Fruit fly (Drosophila melanogaster) whole organism, wandering third instar larva: ENCODE measurements around the gene CG12099.
A peak's percentile ranks its signal among the peaks of the same experiment; 100 is the strongest.

Source experiments
- Abd-B ChIP-seq: fragments of >200 bp; optimal IDR thresholded peaks from 2 replicates; lab custom pipeline; 2017; ENCODE audit warnings: missing biosample characterization, missing genetic modification characterization
- CG32264 ChIP-seq: fragments of 200-800 bp; sonication (Bioruptor generic); optimal IDR thresholded peaks from 2 replicates; lab custom pipeline; 2016; ENCODE audit warnings: missing biosample characterization, missing genetic modification characterization
- CG9705 ChIP-seq: fragments of 200-800 bp; sonication (Bioruptor generic); optimal IDR thresholded peaks from 2 replicates; lab custom pipeline; 2018; ENCODE audit warnings: missing biosample characterization, mild to moderate bottlenecking, missing genetic modification characterization
- Dfd ChIP-seq: fragments of >200 bp; optimal IDR thresholded peaks from 2 replicates; lab custom pipeline; 2017; ENCODE audit warnings: missing biosample characterization, missing genetic modification characterization
- Dif ChIP-seq: fragments of 200-275, 200-300 bp; sonication (Bioruptor generic); optimal IDR thresholded peaks from 2 replicates; lab custom pipeline; 2018; ENCODE audit warnings: missing biosample characterization, missing genetic modification characterization; ENCODE audit not compliant: partially characterized antibody
- GATAd ChIP-seq: sonication (Bioruptor generic); optimal IDR thresholded peaks from 2 replicates; lab custom pipeline; 2016; ENCODE audit warnings: missing biosample characterization, missing genetic modification characterization
- HLH106 ChIP-seq: fragments of 200-800 bp; optimal IDR thresholded peaks from 3 replicates; lab custom pipeline; 2019; ENCODE audit warnings: missing biosample characterization, mild to moderate bottlenecking, missing genetic modification characterization, moderate library complexity
- Hnf4 ChIP-seq: fragments of 200-800 bp; sonication (Bioruptor generic); optimal IDR thresholded peaks from 2 replicates; lab custom pipeline; 2016; ENCODE audit warnings: missing biosample characterization, mild to moderate bottlenecking, missing genetic modification characterization
- Hr78 ChIP-seq: fragments of >200 bp; optimal IDR thresholded peaks from 2 replicates; lab custom pipeline; 2017; ENCODE audit warnings: missing biosample characterization, missing genetic modification characterization
- Hr83 ChIP-seq: fragments of 200-300 bp; sonication (Bioruptor generic); optimal IDR thresholded peaks from 2 replicates; lab custom pipeline; 2016; ENCODE audit warnings: missing biosample characterization, mild to moderate bottlenecking, missing genetic modification characterization, moderate library complexity; ENCODE audit not compliant: poor library complexity, severe bottlenecking
- Jra ChIP-seq: sonication (Bioruptor generic); optimal IDR thresholded peaks from 2 replicates; lab custom pipeline; 2016; ENCODE audit warnings: missing biosample characterization, missing genetic modification characterization
- Mio ChIP-seq: sonication (Bioruptor generic); optimal IDR thresholded peaks from 2 replicates; lab custom pipeline; 2016; ENCODE audit warnings: missing biosample characterization, missing genetic modification characterization
- Myc ChIP-seq: fragments of >200 bp; optimal IDR thresholded peaks from 2 replicates; lab custom pipeline; 2017
- N ChIP-seq: fragments of >200 bp; optimal IDR thresholded peaks from 2 replicates; lab custom pipeline; 2018; ENCODE audit warnings: missing biosample characterization, missing external identifiers, missing genetic modification characterization
- OdsH ChIP-seq: fragments of 200-800 bp; sonication (Bioruptor generic); optimal IDR thresholded peaks from 2 replicates; lab custom pipeline; 2016; ENCODE audit warnings: missing biosample characterization, mild to moderate bottlenecking, missing genetic modification characterization
- Rel ChIP-seq, 2 experiments: fragments of 200-800 bp; sonication (Bioruptor generic) in 1 of 2; optimal IDR thresholded peaks; 2 replicates in 1 of 2; 3 replicates in 1 of 2; lab custom pipeline; 2016 to 2019; ENCODE audit warnings: mild to moderate bottlenecking in 2 of 2, missing biosample characterization in 2 of 2, missing genetic modification characterization in 2 of 2, moderate library complexity in 1 of 2
- Sp1 ChIP-seq: fragments of 200-800 bp; sonication (Bioruptor generic); optimal IDR thresholded peaks from 3 replicates; lab custom pipeline; 2019; ENCODE audit warnings: missing biosample characterization, mild to moderate bottlenecking, missing genetic modification characterization, moderate library complexity
- Vsx2 ChIP-seq: fragments of 200-300, 225-300 bp; sonication (Bioruptor generic); optimal IDR thresholded peaks from 2 replicates; lab custom pipeline; 2018; ENCODE audit warnings: missing biosample characterization, missing genetic modification characterization; ENCODE audit not compliant: partially characterized antibody
- br ChIP-seq: fragments of 200-800 bp; sonication (Bioruptor generic); optimal IDR thresholded peaks from 2 replicates; lab custom pipeline; 2016; ENCODE audit warnings: missing biosample characterization, missing genetic modification characterization
- brk ChIP-seq: fragments of 200-800 bp; sonication (Bioruptor generic); optimal IDR thresholded peaks from 2 replicates; lab custom pipeline; 2016; ENCODE audit warnings: missing biosample characterization, mild to moderate bottlenecking, missing genetic modification characterization
- dl ChIP-seq, 2 experiments: fragments of 175-275, 200-275 bp in 1 of 2; fragments of 200-275 bp in 1 of 2; sonication (Bioruptor generic); optimal IDR thresholded peaks; lab custom pipeline; 2018; ENCODE audit warnings: mild to moderate bottlenecking in 2 of 2, missing biosample characterization in 2 of 2, missing genetic modification characterization in 2 of 2, moderate library complexity in 2 of 2; ENCODE audit not compliant: partially characterized antibody in 2 of 2, insufficient read depth in 1 of 2
- dmrt93B ChIP-seq: fragments of 200-800 bp; sonication (Bioruptor generic); optimal IDR thresholded peaks from 2 replicates; lab custom pipeline; 2018; ENCODE audit warnings: missing biosample characterization, mild to moderate bottlenecking, missing genetic modification characterization
- dsf ChIP-seq: sonication (Bioruptor generic); optimal IDR thresholded peaks from 2 replicates; lab custom pipeline; 2016; ENCODE audit warnings: missing biosample characterization, missing genetic modification characterization, borderline replicate concordance
- ey ChIP-seq: fragments of 200-800 bp; sonication (Bioruptor generic); optimal IDR thresholded peaks from 2 replicates; lab custom pipeline; 2016; ENCODE audit warnings: missing biosample characterization, missing genetic modification characterization
- foxo ChIP-seq, 2 experiments: fragments of 200-800 bp; sonication (Bioruptor generic); optimal IDR thresholded peaks; 2 replicates in 1 of 2; 3 replicates in 1 of 2; lab custom pipeline; 2016 to 2017; ENCODE audit warnings: missing biosample characterization in 2 of 2, missing genetic modification characterization in 2 of 2
- fru ChIP-seq: fragments of 200-800 bp; sonication (Bioruptor generic); optimal IDR thresholded peaks from 3 replicates; lab custom pipeline; 2016; ENCODE audit warnings: missing biosample characterization, mild to moderate bottlenecking, missing genetic modification characterization
- h ChIP-seq: fragments of 200-800 bp; sonication (Bioruptor generic); optimal IDR thresholded peaks from 3 replicates; lab custom pipeline; 2016; ENCODE audit warnings: missing biosample characterization, mild to moderate bottlenecking, missing genetic modification characterization
- jim ChIP-seq: fragments of 175-275, 200-325 bp; sonication (Bioruptor generic); optimal IDR thresholded peaks from 2 replicates; lab custom pipeline; 2016; ENCODE audit warnings: missing biosample characterization, mild to moderate bottlenecking, missing genetic modification characterization
- pan ChIP-seq: fragments of >200 bp; optimal IDR thresholded peaks from 2 replicates; lab custom pipeline; 2017
- psq ChIP-seq: fragments of 200-800 bp; sonication (Bioruptor generic); optimal IDR thresholded peaks from 3 replicates; lab custom pipeline; 2017; ENCODE audit warnings: missing biosample characterization, mild to moderate bottlenecking, missing genetic modification characterization, moderate library complexity
- rgr ChIP-seq: fragments of 200-800 bp; sonication (Bioruptor generic); optimal IDR thresholded peaks from 3 replicates; lab custom pipeline; 2016; ENCODE audit warnings: missing biosample characterization, mild to moderate bottlenecking, missing genetic modification characterization
- sage ChIP-seq: fragments of 200-800 bp; sonication (Bioruptor generic); optimal IDR thresholded peaks from 2 replicates; lab custom pipeline; 2016; ENCODE audit warnings: missing biosample characterization, mild to moderate bottlenecking, missing genetic modification characterization
- sv ChIP-seq: fragments of 200-800 bp; sonication (Bioruptor generic); optimal IDR thresholded peaks from 3 replicates; lab custom pipeline; 2016; ENCODE audit warnings: missing biosample characterization, missing genetic modification characterization
- tai ChIP-seq: sonication (Bioruptor generic); optimal IDR thresholded peaks from 2 replicates; lab custom pipeline; 2016; ENCODE audit warnings: missing biosample characterization, missing genetic modification characterization
- usp ChIP-seq: fragments of >200 bp; optimal IDR thresholded peaks from 2 replicates; lab custom pipeline; 2017; ENCODE audit warnings: missing biosample characterization, missing genetic modification characterization
- woc ChIP-seq: sonication (Bioruptor generic); optimal IDR thresholded peaks from 2 replicates; lab custom pipeline; 2016; ENCODE audit warnings: missing biosample characterization, mild to moderate bottlenecking, missing genetic modification characterization

CG12099 gene

dm6 chr3L:1517274-1518047 is 40.8 kb downstream of the CG12099 start (continued):
- TF ChIP-seq Vsx2 = no peak
- peak; percentile 73 for TF ChIP-seq sv (GFP tag; lab: Kevin White, UChicago)
- TF ChIP-seq dmrt93B (GFP tag; lab: Kevin White, UChicago) = peak; percentile 30
- peak; percentile 40 for TF ChIP-seq Mio (GFP tag; lab: Kevin White, UChicago)
- no peak for TF ChIP-seq tai (GFP tag; lab: Kevin White, UChicago)
- peak in 1 of 2 experiments; percentile 83 for TF ChIP-seq foxo (GFP tag; optimal IDR thresholded peaks at IDR 0.05; lab: Kevin White, UChicago)

- TF ChIP-seq h (GFP tag; lab: Kevin White, UChicago) (peak; percentile 29), dl (GFP tag; optimal IDR thresholded peaks at IDR 0.05; lab: Kevin White, UChicago; ENCODE audit: insufficient read depth in 1 of 2, partially characterized antibody in 2 of 2) (no peak)
Measured at dm6 chr3L:1516631-1517273, 41.5 kb downstream of the CG12099 start, which contains the start of gene cue. cue (minus strand) TSS chr3L:1517271.

dm6 chr3L:1515820-1516540 is 42.3 kb downstream of the CG12099 start:
- TF ChIP-seq N (GFP tag; lab: Kevin White, UChicago) = no peak
- TF ChIP-seq brk (GFP tag; lab: Kevin White, UChicago) = no peak
- TF ChIP-seq Hr83 = no peak
- TF ChIP-seq Rel (GFP tag; optimal IDR thresholded peaks at IDR 0.05; lab: Kevin White, UChicago) = no peak
- no peak for TF ChIP-seq Rel (tag; optimal IDR thresholded peaks at IDR 0.05; lab: Kevin White, UChicago)
- TF ChIP-seq Myc = no peak
- TF ChIP-seq dsf (GFP tag; lab: Kevin White, UChicago) = no peak
- TF ChIP-seq Dif (GFP tag; lab: Kevin White, UChicago) = no peak
- TF ChIP-seq Abd-B (GFP tag; lab: Kevin White, UChicago) = no peak
- peak; percentile 50 for TF ChIP-seq Hnf4 (GFP tag; lab: Kevin White, UChicago)
- TF ChIP-seq sage = no peak
- TF ChIP-seq ey (GFP tag; lab: Kevin White, UChicago) = peak; percentile 78
- TF ChIP-seq Sp1 = peak; percentile 56
- TF ChIP-seq br (GFP tag; lab: Kevin White, UChicago) = peak; percentile 46
- no peak for TF ChIP-seq CG32264 (GFP tag; lab: Kevin White, UChicago)
- TF ChIP-seq fru (GFP tag; lab: Kevin White, UChicago) = peak; percentile 72
- peak; percentile 35 for TF ChIP-seq sv (GFP tag; lab: Kevin White, UChicago)
- peak; percentile 71 for TF ChIP-seq rgr (GFP tag; lab: Kevin White, UChicago)
- no peak for TF ChIP-seq usp (GFP tag; lab: Kevin White, UChicago)
- peak; percentile 37 for TF ChIP-seq woc (GFP tag; lab: Kevin White, UChicago)
- peak; percentile 5 for TF ChIP-seq CG9705 (GFP tag; lab: Kevin White, UChicago)
- TF ChIP-seq GATAd (GFP tag; lab: Kevin White, UChicago) = no peak
- no peak for TF ChIP-seq Jra
- no peak for TF ChIP-seq jim (GFP tag; lab: Kevin White, UChicago)
- TF ChIP-seq HLH106 (tag; lab: Kevin White, UChicago) = peak; percentile 66
- peak; percentile 52 for TF ChIP-seq psq (GFP tag; lab: Kevin White, UChicago)
- TF ChIP-seq foxo (GFP tag; optimal IDR thresholded peaks at IDR 0.05; lab: Kevin White, UChicago) = peak in 1 of 2 experiments; percentile 75
- TF ChIP-seq Dfd (GFP tag; lab: Kevin White, UChicago) = no peak
- TF ChIP-seq OdsH = peak; percentile 70
- TF ChIP-seq Hr78 = no peak
- TF ChIP-seq pan (lab: Kevin White, UChicago) = no peak
- TF ChIP-seq Vsx2 = no peak
- no peak for TF ChIP-seq tai (GFP tag; lab: Kevin White, UChicago)
- TF ChIP-seq dmrt93B (GFP tag; lab: Kevin White, UChicago) = peak; percentile 55
- no peak for TF ChIP-seq Mio (GFP tag; lab: Kevin White, UChicago)
- no peak for TF ChIP-seq dl (GFP tag; optimal IDR thresholded peaks at IDR 0.05; lab: Kevin White, UChicago; ENCODE audit: insufficient read depth in 1 of 2, partially characterized antibody in 2 of 2)
